Fruit fly (Drosophila melanogaster) whole organism, embryonic: Measurements from ENCODE around the gene CG5793.

Source experiments
- BEAF-32 ChIP-seq: fragments of 200-800 bp; sonication (Bioruptor generic); optimal IDR thresholded peaks from 3 replicates; lab custom pipeline; 2017; ENCODE audit warnings: missing biosample characterization, missing genetic modification characterization, mild to moderate bottlenecking, moderate library complexity, missing genetic modification reagents
- Blimp-1 ChIP-seq: fragments of 200-800 bp; sonication (Bioruptor generic); optimal IDR thresholded peaks from 3 replicates; lab custom pipeline; 2018; ENCODE audit warnings: missing biosample characterization, missing genetic modification characterization, mild to moderate bottlenecking, moderate library complexity, missing genetic modification reagents
- CG10267 ChIP-seq: fragments of 200-800 bp; sonication (Bioruptor generic); optimal IDR thresholded peaks from 2 replicates; lab custom pipeline; 2018; ENCODE audit warnings: missing biosample characterization, mild to moderate bottlenecking, missing genetic modification characterization, moderate library complexity
- CG11456 ChIP-seq: fragments of 200-800 bp; sonication (Bioruptor generic); IDR thresholded peaks from 3 replicates; pipeline ENCODE4 v1.3.6; 2022; ENCODE audit warnings: missing biosample characterization, missing genetic modification characterization
- CG12104 ChIP-seq: fragments of 200-800 bp; sonication (Bioruptor generic); optimal IDR thresholded peaks from 3 replicates; lab custom pipeline; 2016; ENCODE audit warnings: missing biosample characterization, missing genetic modification characterization
- CG13424 ChIP-seq: fragments of 200-800 bp; sonication (Bioruptor generic); optimal IDR thresholded peaks from 2 replicates; lab custom pipeline; 2019; ENCODE audit warnings: missing biosample characterization, mild to moderate bottlenecking, missing genetic modification characterization, moderate library complexity
- CG14710 ChIP-seq: fragments of 200-800 bp; sonication (Bioruptor generic); optimal IDR thresholded peaks from 3 replicates; lab custom pipeline; 2019; ENCODE audit warnings: missing biosample characterization, mild to moderate bottlenecking, missing genetic modification characterization, moderate library complexity
- CG1529 ChIP-seq: fragments of 200-800 bp; sonication (Bioruptor generic); optimal IDR thresholded peaks from 3 replicates; lab custom pipeline; 2018; ENCODE audit warnings: missing biosample characterization, missing genetic modification characterization
- CG1602 ChIP-seq: fragments of 200-800 bp; sonication (Bioruptor generic); optimal IDR thresholded peaks from 3 replicates; lab custom pipeline; 2016; ENCODE audit warnings: missing biosample characterization, missing genetic modification characterization
- CG2129 ChIP-seq: fragments of 200-800 bp; sonication (Bioruptor generic); IDR thresholded peaks from 2 replicates; pipeline ENCODE4 v1.3.6; 2022; ENCODE audit warnings: missing biosample characterization, missing genetic modification characterization; ENCODE audit not compliant: partially characterized antibody
- CG2712 ChIP-seq: fragments of 200-800 bp; optimal IDR thresholded peaks from 3 replicates; lab custom pipeline; 2019; ENCODE audit warnings: missing biosample characterization, mild to moderate bottlenecking, missing genetic modification characterization, moderate library complexity
- CG30403 ChIP-seq: fragments of 200-800 bp; sonication (Bioruptor generic); optimal IDR thresholded peaks from 3 replicates; lab custom pipeline; 2016; ENCODE audit warnings: missing biosample characterization, missing genetic modification characterization
- CG3281 ChIP-seq: fragments of 200-800 bp; sonication (Bioruptor generic); optimal IDR thresholded peaks from 3 replicates; lab custom pipeline; 2017; ENCODE audit warnings: missing biosample characterization, mild to moderate bottlenecking, missing genetic modification characterization
- CG3726 ChIP-seq: fragments of 200-800 bp; sonication (Bioruptor generic); IDR thresholded peaks from 3 replicates; pipeline ENCODE4, ENCODE4 v1.3.6; 2022; ENCODE audit warnings: missing biosample characterization, missing genetic modification characterization
- CG6272 ChIP-seq: fragments of 200-800 bp; sonication (Bioruptor generic); IDR thresholded peaks from 2 replicates; pipeline ENCODE4 v1.3.6; 2022; ENCODE audit warnings: missing biosample characterization, missing genetic modification characterization
- CG6689 ChIP-seq: fragments of 200-800 bp; sonication (Bioruptor generic); IDR thresholded peaks from 2 replicates; pipeline ENCODE4 v1.3.6; 2022; ENCODE audit warnings: missing biosample characterization, missing genetic modification characterization
- CG7556 ChIP-seq: fragments of 200-800 bp; sonication (Bioruptor generic); optimal IDR thresholded peaks from 2 replicates; lab custom pipeline; 2017; ENCODE audit warnings: missing biosample characterization, mild to moderate bottlenecking, missing genetic modification characterization
- CG8388 ChIP-seq: fragments of 200-800 bp; sonication (Bioruptor generic); optimal IDR thresholded peaks from 2 replicates; lab custom pipeline; 2019; ENCODE audit warnings: missing biosample characterization, mild to moderate bottlenecking, missing genetic modification characterization, moderate library complexity
- Dbx ChIP-seq: fragments of 200-800 bp; sonication (Bioruptor generic); IDR thresholded peaks from 3 replicates; pipeline ENCODE4 v1.3.6; 2022; ENCODE audit warnings: missing biosample characterization, missing genetic modification characterization
- Dll ChIP-seq: fragments of 200-800 bp; sonication (Bioruptor generic); IDR thresholded peaks from 4 replicates; pipeline ENCODE4 v1.3.6; 2022; ENCODE audit warnings: missing biosample characterization, missing genetic modification characterization; ENCODE audit not compliant: partially characterized antibody
- HLH54F ChIP-seq: fragments of 200-800 bp; sonication (Bioruptor generic); optimal IDR thresholded peaks from 3 replicates; lab custom pipeline; 2016; ENCODE audit warnings: missing biosample characterization, missing genetic modification characterization
- Hr51 ChIP-seq, 2 experiments: fragments of 200-800 bp; sonication (Bioruptor generic); optimal IDR thresholded peaks; 2 replicates in 1 of 2; 3 replicates in 1 of 2; lab custom pipeline; 2016 to 2018; ENCODE audit warnings: missing biosample characterization in 2 of 2, missing genetic modification characterization in 2 of 2, mild to moderate bottlenecking in 1 of 2, moderate library complexity in 1 of 2
- Kr ChIP-seq: fragments of 200-800 bp; sonication (Bioruptor generic); optimal IDR thresholded peaks from 2 replicates; lab custom pipeline; 2017; ENCODE audit warnings: missing biosample characterization, mild to moderate bottlenecking, missing genetic modification characterization
- Med ChIP-seq: fragments of 200-800 bp; sonication (Bioruptor generic); peaks from one replicate; lab custom pipeline; 2016; ENCODE audit warnings: missing biosample characterization, missing genetic modification characterization, mild to moderate bottlenecking, inconsistent platforms, moderate library complexity
- Nf-YB ChIP-seq: fragments of 200-800 bp; sonication (Bioruptor generic); optimal IDR thresholded peaks from 3 replicates; lab custom pipeline; 2019; ENCODE audit warnings: missing biosample characterization, mild to moderate bottlenecking, missing genetic modification characterization, moderate library complexity
- NfI ChIP-seq: fragments of 200-800 bp; sonication (Bioruptor generic); optimal IDR thresholded peaks from 3 replicates; lab custom pipeline; 2018; ENCODE audit warnings: missing biosample characterization, mild to moderate bottlenecking, missing genetic modification characterization, moderate library complexity
- Poxn ChIP-seq: fragments of 200-800 bp; sonication (Bioruptor generic); IDR thresholded peaks from 2 replicates; pipeline ENCODE4 v1.3.6; 2022; ENCODE audit warnings: missing biosample characterization, missing genetic modification characterization
- Rx ChIP-seq: fragments of 200-800 bp; sonication (Bioruptor generic); IDR thresholded peaks from 2 replicates; pipeline ENCODE4 v1.3.6; 2022; ENCODE audit warnings: missing biosample characterization, missing genetic modification characterization
- Sin3A ChIP-seq: fragments of >200 bp; optimal IDR thresholded peaks from 2 replicates; lab custom pipeline; 2018
- Spps ChIP-seq: fragments of 200-800 bp; sonication (Bioruptor generic); optimal IDR thresholded peaks from 2 replicates; lab custom pipeline; 2018; ENCODE audit warnings: missing biosample characterization, mild to moderate bottlenecking, missing genetic modification characterization
- Stat92E ChIP-seq, 3 experiments: fragments of >200 bp in 2 of 3; fragments of 200-800 bp in 1 of 3; sonication (Bioruptor generic) in 1 of 3; optimal IDR thresholded peaks; 2 replicates each; lab custom pipeline; 2017 to 2019; ENCODE audit warnings: missing biosample characterization in 3 of 3, missing genetic modification characterization in 3 of 3, mild to moderate bottlenecking in 1 of 3, moderate library complexity in 1 of 3
- btn ChIP-seq: fragments of 200-800 bp; sonication (Bioruptor generic); optimal IDR thresholded peaks from 2 replicates; lab custom pipeline; 2016; ENCODE audit warnings: missing biosample characterization, missing genetic modification characterization
- chn ChIP-seq: fragments of 200-800 bp; sonication (Bioruptor generic); optimal IDR thresholded peaks from 2 replicates; lab custom pipeline; 2016; ENCODE audit warnings: missing biosample characterization, missing genetic modification characterization
- crp ChIP-seq, 2 experiments: fragments of 200-800 bp; sonication (Bioruptor generic); optimal IDR thresholded peaks; 2 replicates in 1 of 2; 3 replicates in 1 of 2; lab custom pipeline; 2017; ENCODE audit warnings: missing biosample characterization in 2 of 2, missing genetic modification characterization in 2 of 2, mild to moderate bottlenecking in 1 of 2, moderate library complexity in 1 of 2
- gro ChIP-seq: fragments of 200-800 bp; sonication (Bioruptor generic); optimal IDR thresholded peaks from 2 replicates; lab custom pipeline; 2016; ENCODE audit warnings: missing biosample characterization, missing genetic modification characterization
- ind ChIP-seq: fragments of 200-800 bp; sonication (Bioruptor generic); optimal IDR thresholded peaks from 3 replicates; lab custom pipeline; 2016; ENCODE audit warnings: missing biosample characterization, missing genetic modification characterization
- mam ChIP-seq: fragments of 200-800 bp; sonication (Bioruptor generic); optimal IDR thresholded peaks from 3 replicates; lab custom pipeline; 2016; ENCODE audit warnings: missing biosample characterization, missing genetic modification characterization
- pan ChIP-seq, 4 experiments: fragments of >200 bp in 3 of 4; fragments of 200-800 bp in 1 of 4; sonication (Bioruptor generic) in 1 of 4; optimal IDR thresholded peaks in 3 of 4; IDR thresholded peaks in 1 of 4; 2 replicates each; pipeline versions ENCODE4 v1.3.6 to Lab custom; 2017 to 2022; ENCODE audit warnings: missing biosample characterization in 2 of 4, missing genetic modification characterization in 2 of 4, mixed read lengths in 1 of 4
- psq ChIP-seq: fragments of 200-800 bp; sonication (Bioruptor generic); optimal IDR thresholded peaks from 2 replicates; lab custom pipeline; 2017; ENCODE audit warnings: missing biosample characterization, missing genetic modification characterization
- pzg ChIP-seq: fragments of 200-800 bp; sonication (Bioruptor generic); optimal IDR thresholded peaks from 3 replicates; lab custom pipeline; 2018; ENCODE audit warnings: missing biosample characterization, mild to moderate bottlenecking, missing genetic modification characterization, moderate library complexity
- row ChIP-seq: fragments of 200-800 bp; sonication (Bioruptor generic); IDR thresholded peaks from 3 replicates; pipeline ENCODE4 v1.3.6; 2022; ENCODE audit warnings: missing biosample characterization, missing genetic modification characterization
- ssp ChIP-seq: fragments of 200-800 bp; sonication (Bioruptor generic); IDR thresholded peaks from 2 replicates; pipeline ENCODE4 v1.3.6; 2022; ENCODE audit warnings: missing biosample characterization, missing genetic modification characterization
- tgo ChIP-seq: fragments of 200-800 bp; sonication (Bioruptor generic); IDR thresholded peaks from 3 replicates; pipeline ENCODE4 v1.3.6; 2022; ENCODE audit warnings: missing biosample characterization, missing genetic modification characterization
- tup ChIP-seq: fragments of 200-800 bp; sonication (Bioruptor generic); optimal IDR thresholded peaks from 2 replicates; lab custom pipeline; 2016; ENCODE audit warnings: missing biosample characterization, mild to moderate bottlenecking, missing genetic modification characterization, moderate library complexity
- yki ChIP-seq: fragments of >200 bp; optimal IDR thresholded peaks from 3 replicates; lab custom pipeline; 2018
- zen2 ChIP-seq: fragments of 200-800 bp; sonication (Bioruptor generic); IDR thresholded peaks from 3 replicates; pipeline ENCODE4 v1.3.6; 2022; ENCODE audit warnings: missing biosample characterization, missing genetic modification characterization; ENCODE audit not compliant: partially characterized antibody
- zfh2 ChIP-seq: fragments of 200-800 bp; sonication (Bioruptor generic); optimal IDR thresholded peaks from 2 replicates; lab custom pipeline; 2016; ENCODE audit warnings: missing biosample characterization, missing genetic modification characterization

The CG5793 gene

dm6 chr3R:21101453-21102214, 25.7 kb upstream of the CG5793 start, which contains the start of the genes CG7044 and Tbc1d22 (continued):
- TF ChIP-seq yki (lab: Kevin White, UChicago), result no peak
- peak in 1 of 2 experiments; percentile 19 for TF ChIP-seq crp (GFP tag; optimal IDR thresholded peaks at IDR 0.05; lab: Kevin White, UChicago)
- peak; percentile 7 for TF ChIP-seq Nf-YB (GFP tag; lab: Kevin White, UChicago)
- no peak for TF ChIP-seq Stat92E (GFP tag; optimal IDR thresholded peaks at IDR 0.05; lab: Kevin White, UChicago)
- peak; percentile 48 for TF ChIP-seq mam (GFP tag; lab: Kevin White, UChicago)
- TF ChIP-seq zen2 (GFP tag; lab: Robert Waterston, UW), result no peak; the same call in 2 of the 3 replicates
- TF ChIP-seq CG30403 (GFP tag; lab: Kevin White, UChicago), result peak; percentile 83
- TF ChIP-seq CG12104 (GFP tag; lab: Kevin White, UChicago), result peak; percentile 40
- TF ChIP-seq CG1602 (GFP tag; lab: Kevin White, UChicago), result peak; percentile 58
- TF ChIP-seq BEAF-32, result peak; percentile 81
- peak; percentile 71 for TF ChIP-seq CG14710 (tag; lab: Kevin White, UChicago)
- TF ChIP-seq CG2129 (GFP tag; lab: Robert Waterston, UW), result no peak
- peak; percentile 69 for TF ChIP-seq Sin3A (lab: Kevin White, UChicago)
- peak; percentile 55 for TF ChIP-seq chn (GFP tag; lab: Kevin White, UChicago)
- TF ChIP-seq tgo (GFP tag; lab: Robert Waterston, UW), result peak; percentile 28; the same call in 2 of the 3 replicates
- peak; percentile 22 for TF ChIP-seq CG10267
- no peak for TF ChIP-seq tup (GFP tag; lab: Kevin White, UChicago)
- peak; percentile 21 for TF ChIP-seq pzg (GFP tag; lab: Kevin White, UChicago)
- no peak for TF ChIP-seq CG3281 (GFP tag; lab: Kevin White, UChicago)
- peak; percentile 70 for TF ChIP-seq zfh2 (GFP tag; lab: Kevin White, UChicago)
- no peak for TF ChIP-seq Poxn
- TF ChIP-seq gro (GFP tag; lab: Kevin White, UChicago), result no peak
- no peak for TF ChIP-seq btn (GFP tag; lab: Kevin White, UChicago)
- peak; percentile 22; the same call in 1 of the 2 replicates for TF ChIP-seq CG6272
- TF ChIP-seq pan (optimal IDR thresholded peaks at IDR 0.05; lab: Kevin White, UChicago), result peak in 1 of 2 experiments; percentile 19
- peak in 1 of 2 experiments; percentile 33 for TF ChIP-seq pan (GFP tag; optimal IDR thresholded peaks at IDR 0.05 in 1 of 2, IDR thresholded peaks at IDR 0.05 in 1 of 2)
- TF ChIP-seq CG13424, result peak; percentile 63
- no peak for TF ChIP-seq CG3726 (GFP tag; lab: Robert Waterston, UW)
- peak; percentile 72 for TF ChIP-seq CG2712 (tag; lab: Kevin White, UChicago)
- peak; percentile 60 for TF ChIP-seq CG7556 (GFP tag; lab: Kevin White, UChicago)
- TF ChIP-seq HLH54F (GFP tag; lab: Kevin White, UChicago), result peak; percentile 64
- no peak for TF ChIP-seq Rx (GFP tag; lab: Robert Waterston, UW)
- TF ChIP-seq Spps, result no peak
- TF ChIP-seq ind (GFP tag; lab: Kevin White, UChicago), result peak; percentile 48
- no peak for TF ChIP-seq psq (GFP tag; lab: Kevin White, UChicago)
- peak; percentile 91 for TF ChIP-seq row
- peak in 1 of 2 experiments; percentile 16 for TF ChIP-seq Hr51 (GFP tag; optimal IDR thresholded peaks at IDR 0.05; lab: Kevin White, UChicago)
- TF ChIP-seq Kr (GFP tag; lab: Kevin White, UChicago), result no peak
- peak; percentile 18 for TF ChIP-seq Blimp-1 (GFP tag; lab: Kevin White, UChicago)
- TF ChIP-seq Med (GFP tag; lab: Kevin White, UChicago), result peak; percentile 69
- TF ChIP-seq ssp, result 0 out of 2 replicates have a peak, but pooled peaks have one; percentile 16
- TF ChIP-seq Dbx (GFP tag; lab: Robert Waterston, UW), result peak; percentile 63; the same call in 1 of the 3 replicates
- peak; percentile 32 for TF ChIP-seq NfI (GFP tag; lab: Kevin White, UChicago)
- TF ChIP-seq Dll (GFP tag; lab: Robert Waterston, UW), result peak; percentile 50; the same call in 1 of the 4 replicates
- peak; percentile 50; the same call in 1 of the 2 replicates for TF ChIP-seq CG6689
- no peak for TF ChIP-seq CG1529 (GFP tag; lab: Kevin White, UChicago)
- TF ChIP-seq CG8388, result peak; percentile 10
- TF ChIP-seq CG11456, result no peak; the same call in 2 of the 3 replicates
